Worm (Caenorhabditis elegans) whole organism, L3 larva: Measurements from ENCODE around the gene F25D1.5.
A peak's percentile ranks its signal among the peaks of the same experiment; 100 is the strongest.

Experiments used
- aly-2 ChIP-seq: fragments of 150-350 bp; optimal IDR thresholded peaks from 2 replicates; lab custom pipeline; 2014; ENCODE audit warnings: missing biosample characterization, missing genetic modification characterization
- ama-1 ChIP-seq: fragments of 150-350 bp; optimal IDR thresholded peaks from 2 replicates; lab custom pipeline; 2018
- ceh-16 ChIP-seq: sonication (generic microtip); optimal IDR thresholded peaks from 2 replicates; lab custom pipeline; 2017; ENCODE audit warnings: missing biosample characterization, missing genetic modification characterization
- ceh-28 ChIP-seq: fragments of 150-350 bp; optimal IDR thresholded peaks from 2 replicates; lab custom pipeline; 2014; ENCODE audit warnings: missing biosample characterization, missing genetic modification reagents, missing genetic modification characterization
- ceh-82 ChIP-seq: fragments of 150-350 bp; optimal IDR thresholded peaks from 2 replicates; lab custom pipeline; 2014; ENCODE audit warnings: missing biosample characterization, missing genetic modification characterization
- ceh-9 ChIP-seq: sonication (generic microtip); optimal IDR thresholded peaks from 2 replicates; lab custom pipeline; 2018; ENCODE audit warnings: missing biosample characterization, missing genetic modification characterization
- daf-12 ChIP-seq: fragments of 150-350 bp; optimal IDR thresholded peaks from 2 replicates; lab custom pipeline; 2014; ENCODE audit warnings: missing biosample characterization, missing genetic modification reagents, missing genetic modification characterization
- egl-27 ChIP-seq: sonication (generic microtip); optimal IDR thresholded peaks from 4 replicates; lab custom pipeline; 2017; ENCODE audit warnings: missing biosample characterization, missing genetic modification reagents, missing genetic modification characterization
- egl-5 ChIP-seq: fragments of 150-350 bp; optimal IDR thresholded peaks from 2 replicates; lab custom pipeline; 2017; ENCODE audit warnings: missing biosample characterization, missing genetic modification reagents, missing genetic modification characterization, inconsistent platforms
- elt-2 ChIP-seq: sonication (generic microtip); optimal IDR thresholded peaks from 2 replicates; lab custom pipeline; 2016; ENCODE audit warnings: missing genetic modification reagents, mild to moderate bottlenecking, missing genetic modification characterization, missing compliant biosample characterization
- fkh-10 ChIP-seq: sonication (generic microtip); optimal IDR thresholded peaks from 2 replicates; lab custom pipeline; 2017; ENCODE audit warnings: missing biosample characterization, missing genetic modification reagents, missing genetic modification characterization
- fos-1 ChIP-seq: fragments of 150-350 bp; optimal IDR thresholded peaks from 2 replicates; lab custom pipeline; 2014; ENCODE audit warnings: missing biosample characterization, missing genetic modification characterization
- hmg-11 ChIP-seq: sonication (generic microtip); optimal IDR thresholded peaks from 2 replicates; lab custom pipeline; 2016; ENCODE audit warnings: missing genetic modification characterization, missing compliant biosample characterization
- jun-1 ChIP-seq: fragments of 150-350 bp; optimal IDR thresholded peaks from 2 replicates; lab custom pipeline; 2014; ENCODE audit warnings: missing biosample characterization, missing genetic modification reagents, missing genetic modification characterization
- lin-15B ChIP-seq: fragments of 150-350 bp; optimal IDR thresholded peaks from 2 replicates; lab custom pipeline; 2014; ENCODE audit warnings: missing biosample characterization, missing genetic modification characterization
- lsy-12 ChIP-seq: sonication (generic microtip); optimal IDR thresholded peaks from 2 replicates; lab custom pipeline; 2016; ENCODE audit warnings: mild to moderate bottlenecking, missing genetic modification characterization, missing compliant biosample characterization
- nhr-11 ChIP-seq: fragments of 150-350 bp; optimal IDR thresholded peaks from 2 replicates; lab custom pipeline; 2014; ENCODE audit warnings: missing biosample characterization, missing genetic modification characterization
- nhr-12 ChIP-seq: fragments of 150-350 bp; optimal IDR thresholded peaks from 2 replicates; lab custom pipeline; 2014; ENCODE audit warnings: missing biosample characterization, missing genetic modification characterization
- nhr-23 ChIP-seq: fragments of 150-350 bp; optimal IDR thresholded peaks from 2 replicates; lab custom pipeline; 2014; ENCODE audit warnings: missing biosample characterization, missing genetic modification reagents, missing genetic modification characterization
- nhr-237 ChIP-seq: fragments of 150-350 bp; optimal IDR thresholded peaks from 2 replicates; lab custom pipeline; 2014; ENCODE audit warnings: missing biosample characterization, missing genetic modification characterization
- nhr-25 ChIP-seq: sonication (generic microtip); optimal IDR thresholded peaks from 2 replicates; lab custom pipeline; 2017; ENCODE audit warnings: missing biosample characterization, missing genetic modification characterization
- nhr-28 ChIP-seq: fragments of 150-350 bp; optimal IDR thresholded peaks from 2 replicates; lab custom pipeline; 2014; ENCODE audit warnings: missing biosample characterization, missing genetic modification characterization
- nhr-67 ChIP-seq: fragments of 150-350 bp; optimal IDR thresholded peaks from 2 replicates; lab custom pipeline; 2014; ENCODE audit warnings: missing biosample characterization, missing genetic modification characterization
- nhr-76 ChIP-seq: fragments of 150-350 bp; sonication (generic microtip); optimal IDR thresholded peaks from 5 replicates; lab custom pipeline; 2014; ENCODE audit warnings: missing biosample characterization, missing genetic modification characterization
- nhr-77 ChIP-seq: fragments of 150-350 bp; optimal IDR thresholded peaks from 2 replicates; lab custom pipeline; 2014; ENCODE audit warnings: missing biosample characterization, missing genetic modification characterization
- pha-4 ChIP-seq: fragments of 150-350 bp; optimal IDR thresholded peaks from 2 replicates; lab custom pipeline; 2014; ENCODE audit warnings: missing biosample characterization, missing genetic modification reagents, missing genetic modification characterization
- pqm-1 ChIP-seq: fragments of 150-350 bp; optimal IDR thresholded peaks from 2 replicates; lab custom pipeline; 2017; ENCODE audit warnings: missing biosample characterization, missing genetic modification characterization, inconsistent platforms
- sea-2 ChIP-seq: fragments of 150-350 bp; sonication (generic microtip); optimal IDR thresholded peaks from 4 replicates; lab custom pipeline; 2014; ENCODE audit warnings: missing biosample characterization, missing genetic modification reagents, missing genetic modification characterization
- snpc-4 ChIP-seq: fragments of 150-350 bp; optimal IDR thresholded peaks from 2 replicates; lab custom pipeline; 2014; ENCODE audit warnings: missing biosample characterization, missing genetic modification characterization
- tbx-2 ChIP-seq: sonication (generic microtip); optimal IDR thresholded peaks from 2 replicates; lab custom pipeline; 2016; ENCODE audit warnings: mild to moderate bottlenecking, missing genetic modification characterization, missing compliant biosample characterization
- unc-62 ChIP-seq: fragments of 150-350 bp; sonication (generic microtip); optimal IDR thresholded peaks from 4 replicates; lab custom pipeline; 2014; ENCODE audit warnings: missing biosample characterization, missing genetic modification reagents, missing genetic modification characterization
- zag-1 ChIP-seq: fragments of 150-350 bp; optimal IDR thresholded peaks from 2 replicates; lab custom pipeline; 2014; ENCODE audit warnings: missing biosample characterization, missing genetic modification characterization
- ztf-11 ChIP-seq: fragments of 150-350 bp; optimal IDR thresholded peaks from 2 replicates; lab custom pipeline; 2014; ENCODE audit warnings: missing biosample characterization, missing genetic modification characterization
- ztf-4 ChIP-seq: fragments of 150-350 bp; optimal IDR thresholded peaks from 2 replicates; lab custom pipeline; 2014; ENCODE audit warnings: missing biosample characterization, missing genetic modification characterization

F25D1.5 gene

DNA sequence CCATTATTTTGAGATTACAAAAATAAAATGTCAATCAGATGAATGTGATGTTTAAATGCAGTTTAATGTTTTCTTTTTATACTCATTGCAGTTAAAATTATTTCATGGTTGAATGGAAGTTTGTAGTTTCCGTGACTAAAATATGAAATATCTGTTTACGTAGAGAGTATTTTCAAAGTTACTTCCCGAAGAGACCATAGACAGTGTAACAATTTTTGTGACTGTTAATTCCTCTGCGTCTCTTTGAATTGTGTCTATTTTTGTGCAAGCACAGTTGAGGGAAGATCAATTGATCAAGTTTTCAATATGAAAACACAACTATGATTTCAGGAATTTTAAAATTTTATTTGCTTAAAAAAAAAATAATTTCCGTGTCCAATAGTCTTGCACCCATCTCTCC is at the start of gene F25D1.5:
TSS of gene F25D1.5 (minus strand) at position 35 of the 400 bp plus-strand sequence.
- TF ChIP-seq nhr-77 (tag; lab: Kevin White, UChicago) (peak; percentile 68), lsy-12 (no peak), nhr-23 (tag; lab: Kevin White, UChicago) (no peak), ceh-16 (tag; lab: Kevin White, UChicago) (no peak), pqm-1 (tag; lab: Kevin White, UChicago) (peak; percentile 17), zag-1 (tag; lab: Kevin White, UChicago) (no peak), nhr-11 (tag; lab: Kevin White, UChicago) (no peak), snpc-4 (tag; lab: Kevin White, UChicago) (no peak), aly-2 (tag; lab: Kevin White, UChicago) (no peak), ztf-11 (no peak), fkh-10 (GFP tag; lab: Kevin White, UChicago) (no peak), nhr-28 (tag; lab: Kevin White, UChicago) (peak; percentile 47), elt-2 (tag; lab: Kevin White, UChicago) (peak; percentile 37), ceh-9 (tag; lab: Kevin White, UChicago) (no peak), egl-5 (tag; lab: Kevin White, UChicago) (no peak), tbx-2 (tag; lab: Kevin White, UChicago) (no peak)

DNA sequence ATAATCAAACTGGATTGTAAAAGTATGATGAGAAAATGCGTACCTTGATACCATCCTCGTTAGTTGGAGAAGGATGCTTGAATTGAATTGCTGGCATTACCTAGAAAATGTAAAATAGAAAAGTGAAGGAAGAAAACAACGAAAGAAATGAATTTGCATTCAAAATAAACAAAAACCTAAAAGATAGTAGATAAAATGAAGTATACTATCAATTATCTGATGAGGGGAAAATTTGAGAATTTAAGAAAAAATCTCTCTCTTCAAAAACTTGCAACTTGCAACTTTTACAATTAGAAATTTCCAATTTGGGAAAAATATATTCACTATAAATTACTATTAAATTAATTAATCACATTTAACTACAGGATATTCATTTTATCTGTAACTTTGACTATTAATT is 48.2 kb upstream of the F25D1.5 start, which contains the start of gene T21C9.11:
TSS of gene T21C9.11 (minus strand) at position 101 of the 400 bp plus-strand sequence.
- TF ChIP-seq fos-1 (tag; lab: Kevin White, UChicago) (no peak), ceh-82 (tag; lab: Kevin White, UChicago) (no peak), snpc-4 (tag; lab: Kevin White, UChicago) (no peak), nhr-77 (tag; lab: Kevin White, UChicago) (no peak), unc-62 (GFP tag; lab: Kevin White, UChicago) (no peak), pha-4 (tag; lab: Kevin White, UChicago) (no peak), zag-1 (tag; lab: Kevin White, UChicago) (no peak), nhr-76 (no peak)

DNA sequence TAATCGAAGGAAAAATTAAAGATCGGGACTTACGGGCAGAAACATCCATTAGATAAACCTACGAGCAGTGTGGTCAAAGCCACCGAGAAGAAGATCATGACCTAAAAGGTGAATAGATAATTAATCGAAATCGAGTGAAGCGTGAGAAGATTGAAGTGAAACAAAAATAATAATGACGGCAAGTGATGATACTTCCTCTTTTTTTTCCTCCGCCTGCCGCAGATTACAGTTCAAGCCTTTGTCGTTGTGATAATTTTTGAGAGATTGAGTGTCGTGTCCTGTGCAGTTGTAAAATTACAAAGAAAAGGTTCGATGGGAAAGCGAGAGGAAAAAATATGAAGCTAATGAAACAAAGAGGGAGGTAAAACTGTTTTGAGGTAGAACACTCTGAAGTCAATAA is 45.9 kb upstream of the F25D1.5 start, which contains the start of gene T21C9.9:
TSS of gene T21C9.9 (minus strand) at position 101 of the 400 bp plus-strand sequence.
- TF ChIP-seq sea-2 (no peak), nhr-28 (tag; lab: Kevin White, UChicago) (no peak), pqm-1 (tag; lab: Kevin White, UChicago) (no peak), egl-27 (tag; lab: Kevin White, UChicago) (no peak), snpc-4 (tag; lab: Kevin White, UChicago) (no peak), tbx-2 (tag; lab: Kevin White, UChicago) (no peak), nhr-23 (tag; lab: Kevin White, UChicago) (no peak), daf-12 (tag; lab: Kevin White, UChicago) (no peak), ama-1 (no peak), fkh-10 (GFP tag; lab: Kevin White, UChicago) (no peak), ztf-4 (tag; lab: Kevin White, UChicago) (no peak), lsy-12 (no peak), ceh-28 (tag; lab: Kevin White, UChicago) (no peak), hmg-11 (tag; lab: Kevin White, UChicago) (no peak), zag-1 (tag; lab: Kevin White, UChicago) (no peak), nhr-76 (no peak)

DNA sequence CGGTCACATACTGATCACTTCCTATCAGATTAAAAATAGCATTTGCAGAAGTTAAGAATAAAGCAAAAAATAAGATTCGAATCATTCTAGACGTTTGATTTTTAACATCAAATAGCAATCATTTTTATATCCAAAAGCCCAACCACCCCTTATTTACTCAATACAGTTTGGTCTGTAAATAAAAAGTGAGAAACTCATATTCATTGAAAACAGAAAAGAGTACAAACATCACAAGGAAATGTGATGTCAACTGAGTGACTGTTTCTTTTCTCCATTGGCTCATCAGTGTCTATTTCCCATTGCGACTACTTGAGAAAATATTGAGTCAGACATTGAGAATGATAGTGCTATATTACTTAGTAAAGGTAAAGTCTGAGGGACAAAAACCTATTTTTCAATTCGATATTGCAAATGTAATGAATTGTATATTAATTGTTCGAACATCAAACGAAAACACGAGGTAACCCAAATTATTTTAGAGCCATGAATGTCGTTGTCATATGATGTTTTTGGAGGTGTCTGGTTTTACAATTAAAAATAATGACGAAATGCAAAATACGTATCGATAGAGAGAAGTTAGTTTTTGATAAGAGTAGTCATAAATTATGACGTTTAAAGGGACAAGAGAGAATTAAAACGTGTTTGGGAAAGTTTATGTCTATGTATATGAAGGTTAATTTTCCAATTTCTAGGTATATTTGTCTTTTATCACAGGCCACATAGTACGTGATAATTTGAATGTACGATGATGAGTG is 43.4 kb upstream of the F25D1.5 start, which contains the start of gene ttr-23:
TSS of gene ttr-23 (minus strand) at position 87 of the 755 bp plus-strand sequence.
- peak; percentile 51 for TF ChIP-seq pha-4 (tag; lab: Kevin White, UChicago)
- peak; percentile 6 for TF ChIP-seq pqm-1 (tag; lab: Kevin White, UChicago)
- peak; percentile 70 for TF ChIP-seq elt-2 (tag; lab: Kevin White, UChicago)
- TF ChIP-seq nhr-28 (tag; lab: Kevin White, UChicago) = no peak
- TF ChIP-seq ztf-11 = no peak
- no peak for TF ChIP-seq fos-1 (tag; lab: Kevin White, UChicago)
- TF ChIP-seq nhr-67 = no peak
- TF ChIP-seq ceh-28 (tag; lab: Kevin White, UChicago) = peak; percentile 37

- TF ChIP-seq fkh-10 (GFP tag; lab: Kevin White, UChicago) (no peak), nhr-11 (tag; lab: Kevin White, UChicago) (no peak), lin-15B (tag; lab: Kevin White, UChicago) (no peak), jun-1 (tag; lab: Kevin White, UChicago) (no peak), ceh-28 (tag; lab: Kevin White, UChicago) (no peak), egl-27 (tag; lab: Kevin White, UChicago) (no peak), nhr-12 (no peak), daf-12 (tag; lab: Kevin White, UChicago) (no peak), nhr-25 (tag; lab: Kevin White, UChicago) (no peak), unc-62 (GFP tag; lab: Kevin White, UChicago) (no peak), fos-1 (tag; lab: Kevin White, UChicago) (no peak), nhr-237 (tag; lab: Kevin White, UChicago) (no peak), ceh-82 (tag; lab: Kevin White, UChicago) (no peak), lsy-12 (no peak), hmg-11 (tag; lab: Kevin White, UChicago) (no peak)
- TF ChIP-seq, all 47 proteins: peak for 0
These were observed 42.1 kb upstream of the F25D1.5 start, which contains the start of gene srg-32 for ce11 chrV:10588694-10589093. Gene srg-32 (minus strand): TSS chrV:10588794.
